Worm (Caenorhabditis elegans) whole organism, midembryonic: ENCODE measurements around the gene egl-8.

Source experiments
- T22C8.4 ChIP-seq: fragments of 200-800 bp; sonication (Bioruptor generic); IDR thresholded peaks from 2 replicates; pipeline ENCODE4 v1.3.6; 2022; ENCODE audit warnings: missing genetic modification characterization, missing compliant biosample characterization
- flt-1 ChIP-seq: fragments of 200-800 bp; sonication (Bioruptor generic); IDR thresholded peaks from 2 replicates; pipeline ENCODE4 v1.3.6; 2022; ENCODE audit warnings: missing genetic modification characterization, missing compliant biosample characterization

- TF ChIP-seq T22C8.4 (GFP tag; lab: Robert Waterston, UW): no peak
- TF ChIP-seq flt-1: no peak
Observed at ce11 chrV:16067-16845, 4.4 kb upstream of the egl-8 start.
